Worm (Caenorhabditis elegans) whole organism, mixed stage, embryonic: Measurements from ENCODE around the gene dos-2.

Experiments
- blmp-1 ChIP-seq: fragments of 150-350 bp; optimal IDR thresholded peaks from 2 replicates; lab custom pipeline; 2014; ENCODE audit warnings: missing biosample characterization, missing genetic modification characterization
- flh-1 ChIP-seq: fragments of 200-800 bp; sonication (Bioruptor generic); optimal IDR thresholded peaks from 2 replicates; lab custom pipeline; 2018; ENCODE audit warnings: mild to moderate bottlenecking, missing genetic modification characterization, moderate library complexity, missing compliant biosample characterization
- lin-13 ChIP-seq: fragments of 150-350 bp; optimal IDR thresholded peaks from 2 replicates; lab custom pipeline; 2014; ENCODE audit warnings: missing biosample characterization, missing genetic modification characterization
- lsy-2 ChIP-seq: fragments of 150-350 bp; optimal IDR thresholded peaks from 2 replicates; lab custom pipeline; 2014; ENCODE audit warnings: missing biosample characterization, missing genetic modification characterization
- mep-1 ChIP-seq: fragments of 150-350 bp; optimal IDR thresholded peaks from 2 replicates; lab custom pipeline; 2017; ENCODE audit warnings: missing biosample characterization, missing genetic modification reagents, missing genetic modification characterization, inconsistent platforms
- nhr-12 ChIP-seq: fragments of 150-350 bp; optimal IDR thresholded peaks from 2 replicates; lab custom pipeline; 2014; ENCODE audit warnings: missing biosample characterization, missing genetic modification characterization
- nhr-237 ChIP-seq: fragments of 150-350 bp; optimal IDR thresholded peaks from 2 replicates; lab custom pipeline; 2014; ENCODE audit warnings: missing biosample characterization, missing genetic modification characterization
- nhr-76 ChIP-seq: sonication (generic microtip); optimal IDR thresholded peaks from 2 replicates; lab custom pipeline; 2017; ENCODE audit warnings: missing biosample characterization, missing genetic modification characterization
- snpc-4 ChIP-seq: fragments of 150-350 bp; optimal IDR thresholded peaks from 2 replicates; lab custom pipeline; 2014; ENCODE audit warnings: missing biosample characterization, missing genetic modification characterization
- unc-39 ChIP-seq: fragments of 150-350 bp; optimal IDR thresholded peaks from 2 replicates; lab custom pipeline; 2014; ENCODE audit warnings: missing biosample characterization, missing genetic modification characterization
- ztf-11 ChIP-seq: fragments of 150-350 bp; optimal IDR thresholded peaks from 2 replicates; lab custom pipeline; 2014; ENCODE audit warnings: missing biosample characterization, missing genetic modification characterization

DNA sequence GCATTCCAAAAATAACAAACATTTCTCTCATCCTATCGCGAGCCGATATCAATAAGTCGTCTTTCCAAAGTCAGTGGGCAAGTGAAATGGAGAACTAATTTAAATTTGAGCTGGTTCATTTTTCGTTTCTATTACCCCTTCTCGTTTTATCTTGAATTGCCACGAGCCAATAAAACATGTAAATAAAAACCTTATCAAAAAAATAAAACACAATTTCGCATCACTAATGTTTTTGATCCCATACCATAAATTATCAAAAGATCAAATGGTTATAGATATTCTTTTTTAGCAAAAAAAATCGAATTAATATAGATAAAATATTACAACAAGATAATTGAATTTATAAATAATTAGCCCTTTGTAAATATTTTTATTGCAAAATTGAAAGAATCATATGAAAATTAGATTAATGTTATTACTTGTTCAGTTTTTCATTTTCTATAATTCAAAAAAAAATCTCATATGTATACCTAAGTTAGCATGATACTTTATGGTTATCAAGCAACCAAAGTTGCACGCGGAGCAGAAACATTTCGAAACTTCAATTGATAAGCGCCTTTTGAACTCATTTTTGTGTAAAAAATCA is 16.7 kb downstream of the dos-2 start, which contains the start of gene Y14H12A.1:
- TF ChIP-seq nhr-76 (tag; lab: Kevin White, UChicago): no peak
- TF ChIP-seq flh-1 (GFP tag; lab: Kevin White, UChicago): no peak
- no peak for TF ChIP-seq lin-13 (tag; lab: Kevin White, UChicago)
- no peak for TF ChIP-seq snpc-4 (tag; lab: Kevin White, UChicago)
- TF ChIP-seq nhr-237 (tag; lab: Kevin White, UChicago): no peak
- no peak for TF ChIP-seq unc-39 (tag; lab: Kevin White, UChicago)
- no peak for TF ChIP-seq ztf-11
- no peak for TF ChIP-seq mep-1
- TF ChIP-seq blmp-1 (tag; lab: Kevin White, UChicago): no peak
- no peak for TF ChIP-seq nhr-12
- no peak for TF ChIP-seq lsy-2 (tag; lab: Kevin White, UChicago)
